Worm (Caenorhabditis elegans): Measurements from ENCODE around the gene C14A6.6.

DNA sequence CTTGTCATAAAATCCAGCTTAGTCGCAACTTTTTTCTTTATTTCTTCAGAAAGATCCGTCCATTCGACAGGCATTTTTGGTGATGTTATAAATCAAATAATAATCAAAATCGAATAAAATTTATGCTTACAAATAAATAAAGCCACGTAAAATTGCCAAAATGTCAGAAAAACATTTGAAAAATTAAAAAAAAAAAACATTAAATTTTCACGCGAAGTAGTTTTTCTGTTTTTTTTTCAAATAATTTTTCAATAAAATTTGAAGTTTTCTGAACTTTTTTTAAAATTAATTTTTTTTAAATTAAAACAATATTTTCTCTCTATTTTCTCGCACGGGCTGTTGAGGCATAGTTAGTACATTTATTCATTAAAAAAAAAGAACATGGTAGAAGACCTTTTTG is 11.6 kb upstream of the C14A6.6 start, which contains the start of gene C31G12.4:
- no peak for TF ChIP-seq snpc-4 (tag; optimal IDR thresholded peaks at IDR 0.05)
- TF ChIP-seq pha-4 (tag; optimal IDR thresholded peaks at IDR 0.05), result no peak
- no peak for TF ChIP-seq lsy-2 (tag; optimal IDR thresholded peaks at IDR 0.05)
- no peak for TF ChIP-seq nhr-12 (tag; optimal IDR thresholded peaks at IDR 0.05)
- TF ChIP-seq nhr-76 (tag; optimal IDR thresholded peaks at IDR 0.05), result no peak
- no peak for TF ChIP-seq zip-8 (tag; optimal IDR thresholded peaks at IDR 0.05)
- no peak for TF ChIP-seq unc-39 (tag; optimal IDR thresholded peaks at IDR 0.05)
- no peak for TF ChIP-seq ztf-11 (tag; optimal IDR thresholded peaks at IDR 0.05)
- no peak for TF ChIP-seq nhr-28 (tag; optimal IDR thresholded peaks at IDR 0.05)
- TF ChIP-seq nhr-237 (tag; optimal IDR thresholded peaks at IDR 0.05), result no peak
- TF ChIP-seq nhr-2 (tag; optimal IDR thresholded peaks at IDR 0.05), result no peak

Measured in whole organism, mixed stage, embryonic.